Worm (Caenorhabditis elegans): ENCODE data around the gene F10C1.9.

Gene F10C1.9

ce11 chrII:5698254-5698653 lies 46.8 kb downstream of the F10C1.9 start:
- TF ChIP-seq chd-7 (tag; optimal IDR thresholded peaks at IDR 0.05) (peak; percentile 33), hsf-1 (GFP tag; IDR thresholded peaks at IDR 0.05) (no peak), tlf-1 (GFP tag; optimal IDR thresholded peaks at IDR 0.05) (peak; percentile 25), atf-7 (tag; optimal IDR thresholded peaks at IDR 0.05) (peak; percentile 41), cebp-1 (GFP tag; IDR thresholded peaks at IDR 0.05) (no peak), cebp-1 (tag; optimal IDR thresholded peaks at IDR 0.05) (peak; percentile 52), B0336.3 (GFP tag; IDR thresholded peaks at IDR 0.05) (0 out of 2 replicates have a peak, but pooled peaks have one; percentile 20), nhr-80 (tag; optimal IDR thresholded peaks at IDR 0.05) (peak; percentile 58), F22D6.2 (tag; optimal IDR thresholded peaks at IDR 0.05) (no peak), lin-26 (GFP tag; IDR thresholded peaks at IDR 0.05) (peak; percentile 51; the same call in 1 of the 2 replicates), dox-1 (GFP tag; IDR thresholded peaks at IDR 0.05) (no peak), attf-5 (GFP tag; optimal IDR thresholded peaks at IDR 0.05) (peak; percentile 37), die-1 (tag; optimal IDR thresholded peaks at IDR 0.05) (no peak), ztf-26 (tag; optimal IDR thresholded peaks at IDR 0.05) (peak; percentile 11), rec-8 (tag; optimal IDR thresholded peaks at IDR 0.05) (no peak), F57A8.1 (GFP tag; optimal IDR thresholded peaks at IDR 0.05) (no peak), tbp1 (GFP tag; optimal IDR thresholded peaks at IDR 0.05) (peak; percentile 29), snpc-4 (GFP tag; optimal IDR thresholded peaks at IDR 0.05) (no peak), snpc-4 (tag; optimal IDR thresholded peaks at IDR 0.05) (peak in 2 of 4 experiments; percentile 21 to 64)

- TF ChIP-seq snpc-3.4 (tag; optimal IDR thresholded peaks at IDR 0.05) (no peak), Y53F4B.3 (GFP tag; IDR thresholded peaks at IDR 0.05) (no peak), bed-1 (GFP tag; IDR thresholded peaks at IDR 0.05) (no peak), lsy-27 (tag; optimal IDR thresholded peaks at IDR 0.05; ENCODE audit: borderline replicate concordance, insufficient read depth) (no peak), die-1 (tag; optimal IDR thresholded peaks at IDR 0.05) (no peak), T07F8.4 (tag; optimal IDR thresholded peaks at IDR 0.05) (no peak), rcor-1 (GFP tag; IDR thresholded peaks at IDR 0.05) (no peak), nfyb-1 (GFP tag; IDR thresholded peaks at IDR 0.05) (no peak), ceh-27 (GFP tag; optimal IDR thresholded peaks at IDR 0.05) (no peak), mes-4 (tag; optimal IDR thresholded peaks at IDR 0.05) (no peak), dpff-1 (tag; optimal IDR thresholded peaks at IDR 0.05) (no peak)
These were observed 47.7 kb downstream of the F10C1.9 start for ce11 chrII:5697338-5697737.

- TF ChIP-seq lin-26 (GFP tag; IDR thresholded peaks at IDR 0.05), result no peak
These were observed 48.9 kb downstream of the F10C1.9 start for ce11 chrII:5696218-5696617.

ce11 chrII:5694798-5695197 lies 50.3 kb downstream of the F10C1.9 start, which contains the start of gene C25H3.14:
TSS of gene C25H3.14 (plus strand) at chrII:5695098.
- no peak for TF ChIP-seq T07F8.4 (tag; optimal IDR thresholded peaks at IDR 0.05)
- TF ChIP-seq B0019.2 (GFP tag; conservative IDR thresholded peaks at IDR 0.05), result no peak
- TF ChIP-seq gei-17 (GFP tag; optimal IDR thresholded peaks at IDR 0.05), result no peak
- TF ChIP-seq hmg-1.2 (GFP tag; IDR thresholded peaks at IDR 0.05), result no peak
- TF ChIP-seq C17E4.6 (GFP tag; IDR thresholded peaks at IDR 0.05), result no peak
- TF ChIP-seq snpc-1.3 (tag; optimal IDR thresholded peaks at IDR 0.05; ENCODE audit: insufficient read depth), result no peak
- no peak for TF ChIP-seq nfya-2 (GFP tag; IDR thresholded peaks at IDR 0.05)
- no peak for TF ChIP-seq ceh-91 (GFP tag; IDR thresholded peaks at IDR 0.05)
- TF ChIP-seq lin-26 (GFP tag; IDR thresholded peaks at IDR 0.05), result no peak
- TF ChIP-seq ceh-58 (GFP tag; IDR thresholded peaks at IDR 0.05), result no peak
- no peak for TF ChIP-seq nfya-1 (tag; optimal IDR thresholded peaks at IDR 0.05; ENCODE audit: borderline replicate concordance, insufficient read depth)
- no peak for TF ChIP-seq ekl-4 (GFP tag; IDR thresholded peaks at IDR 0.05)
- TF ChIP-seq ztf-28 (GFP tag; IDR thresholded peaks at IDR 0.05), result no peak
- no peak for TF ChIP-seq Y95B8A.8 (GFP tag; IDR thresholded peaks at IDR 0.05)
- no peak for TF ChIP-seq lag-1 (GFP tag; IDR thresholded peaks at IDR 0.05)
- TF ChIP-seq sptf-2 (GFP tag; optimal IDR thresholded peaks at IDR 0.05), result no peak
- TF ChIP-seq dpff-1 (tag; optimal IDR thresholded peaks at IDR 0.05), result no peak
- no peak for TF ChIP-seq rcor-1 (GFP tag; IDR thresholded peaks at IDR 0.05)
